Fruit fly (Drosophila melanogaster) whole organism, embryonic: ENCODE measurements around the gene Nak.

ENCODE experiments used
- Aef1 ChIP-seq: fragments of 200-800 bp; sonication (Bioruptor generic); IDR thresholded peaks from 3 replicates; pipeline ENCODE4 v1.3.6; 2022; ENCODE audit warnings: missing biosample characterization, missing genetic modification characterization
- Bdp1 ChIP-seq: fragments of 200-800 bp; sonication (Bioruptor generic); optimal IDR thresholded peaks from 3 replicates; lab custom pipeline; 2016; ENCODE audit warnings: missing biosample characterization, missing genetic modification characterization
- CG10274 ChIP-seq: fragments of 200-800 bp; sonication (Bioruptor generic); optimal IDR thresholded peaks from 3 replicates; lab custom pipeline; 2017; ENCODE audit warnings: missing biosample characterization, mild to moderate bottlenecking, missing genetic modification characterization
- CG10366 ChIP-seq: fragments of 200-800 bp; sonication (Bioruptor generic); IDR thresholded peaks from 2 replicates; pipeline ENCODE4 v1.3.6; 2022; ENCODE audit warnings: missing biosample characterization, missing genetic modification characterization
- CG12155 ChIP-seq: fragments of 200-800 bp; sonication (Bioruptor generic); optimal IDR thresholded peaks from 3 replicates; lab custom pipeline; 2016; ENCODE audit warnings: missing biosample characterization, missing genetic modification characterization
- CG1233 ChIP-seq: fragments of 200-800 bp; sonication (Bioruptor generic); optimal IDR thresholded peaks from 4 replicates; lab custom pipeline; 2018; ENCODE audit warnings: missing biosample characterization, mild to moderate bottlenecking, missing genetic modification characterization
- CG13775 ChIP-seq: fragments of 200-800 bp; sonication (Bioruptor generic); optimal IDR thresholded peaks from 3 replicates; lab custom pipeline; 2017; ENCODE audit warnings: missing biosample characterization, mild to moderate bottlenecking, missing genetic modification characterization
- CG14050 ChIP-seq: fragments of 200-800 bp; sonication (Bioruptor generic); IDR thresholded peaks from 3 replicates; pipeline ENCODE4 v1.3.6; 2022; ENCODE audit warnings: missing biosample characterization, missing genetic modification characterization
- CG14710 ChIP-seq: fragments of 200-800 bp; sonication (Bioruptor generic); optimal IDR thresholded peaks from 3 replicates; lab custom pipeline; 2019; ENCODE audit warnings: missing biosample characterization, mild to moderate bottlenecking, missing genetic modification characterization, moderate library complexity
- CG15269 ChIP-seq: fragments of 200-800 bp; sonication (Bioruptor generic); optimal IDR thresholded peaks from 2 replicates; lab custom pipeline; 2018; ENCODE audit warnings: missing biosample characterization, mild to moderate bottlenecking, missing genetic modification characterization, moderate library complexity
- CG17568 ChIP-seq: fragments of 200-800 bp; sonication (Bioruptor generic); optimal IDR thresholded peaks from 2 replicates; lab custom pipeline; 2018; ENCODE audit warnings: missing biosample characterization, mild to moderate bottlenecking, missing genetic modification characterization, moderate library complexity
- CG2202 ChIP-seq: fragments of 200-800 bp; sonication (Bioruptor generic); optimal IDR thresholded peaks from 2 replicates; lab custom pipeline; 2018; ENCODE audit warnings: missing biosample characterization, mild to moderate bottlenecking, missing genetic modification characterization
- CG3726 ChIP-seq: fragments of 200-800 bp; sonication (Bioruptor generic); IDR thresholded peaks from 3 replicates; pipeline ENCODE4, ENCODE4 v1.3.6; 2022; ENCODE audit warnings: missing biosample characterization, missing genetic modification characterization
- CG43689 ChIP-seq: fragments of 200-800 bp; sonication (Bioruptor generic); IDR thresholded peaks from 2 replicates; pipeline ENCODE4 v1.3.6; 2022; ENCODE audit warnings: missing biosample characterization, missing genetic modification characterization
- CG6175 ChIP-seq: fragments of 200-800 bp; sonication (Bioruptor generic); IDR thresholded peaks from 3 replicates; pipeline ENCODE4 v1.3.6; 2022; ENCODE audit warnings: missing biosample characterization, missing genetic modification characterization
- CG6813 ChIP-seq: fragments of 200-800 bp; sonication (Bioruptor generic); optimal IDR thresholded peaks from 2 replicates; lab custom pipeline; 2017; ENCODE audit warnings: missing biosample characterization, missing genetic modification characterization, mild to moderate bottlenecking, moderate library complexity, missing genetic modification reagents
- CG6854 ChIP-seq: fragments of 200-800 bp; sonication (Bioruptor generic); optimal IDR thresholded peaks from 3 replicates; lab custom pipeline; 2017; ENCODE audit warnings: missing biosample characterization, mild to moderate bottlenecking, missing genetic modification characterization
- CG7271 ChIP-seq: fragments of 200-800 bp; sonication (Bioruptor generic); optimal IDR thresholded peaks from 2 replicates; lab custom pipeline; 2018; ENCODE audit warnings: missing biosample characterization, mild to moderate bottlenecking, missing genetic modification characterization, moderate library complexity
- CG7556 ChIP-seq: fragments of 200-800 bp; sonication (Bioruptor generic); optimal IDR thresholded peaks from 2 replicates; lab custom pipeline; 2017; ENCODE audit warnings: missing biosample characterization, mild to moderate bottlenecking, missing genetic modification characterization
- CG7963 ChIP-seq: fragments of 200-800 bp; sonication (Bioruptor generic); IDR thresholded peaks from 3 replicates; pipeline ENCODE4 v1.3.6; 2022; ENCODE audit warnings: missing biosample characterization, missing genetic modification characterization; ENCODE audit not compliant: partially characterized antibody
- CG8765 ChIP-seq: fragments of 200-800 bp; sonication (Bioruptor generic); IDR thresholded peaks from 2 replicates; pipeline ENCODE4 v1.3.6; 2022; ENCODE audit warnings: missing biosample characterization, missing genetic modification characterization
- CG8924 ChIP-seq: fragments of 200-800 bp; optimal IDR thresholded peaks from 3 replicates; lab custom pipeline; 2019; ENCODE audit warnings: missing biosample characterization, mild to moderate bottlenecking, missing genetic modification characterization, moderate library complexity
- GATAe ChIP-seq: fragments of 200-800 bp; sonication (Bioruptor generic); conservative IDR thresholded peaks from 2 replicates; pipeline ENCODE4 v1.3.6; 2022; ENCODE audit warnings: missing biosample characterization, missing genetic modification characterization
- Gug ChIP-seq: fragments of 200-800 bp; sonication (Bioruptor generic); IDR thresholded peaks from 4 replicates; pipeline ENCODE4 v1.3.6; 2022; ENCODE audit warnings: missing biosample characterization, missing genetic modification characterization
- HLH4C ChIP-seq: fragments of 200-800 bp; sonication (Bioruptor generic); IDR thresholded peaks from 3 replicates; pipeline ENCODE4 v1.3.6; 2022; ENCODE audit warnings: missing biosample characterization, missing genetic modification characterization; ENCODE audit not compliant: partially characterized antibody
- HLHmδ ChIP-seq: fragments of 200-800 bp; sonication (Bioruptor generic); optimal IDR thresholded peaks from 2 replicates; lab custom pipeline; 2018; ENCODE audit warnings: missing biosample characterization, mild to moderate bottlenecking, missing genetic modification characterization, moderate library complexity
- Hr39 ChIP-seq: fragments of >200 bp; optimal IDR thresholded peaks from 2 replicates; lab custom pipeline; 2017
- Hsf ChIP-seq: fragments of 200-800 bp; sonication (Bioruptor generic); optimal IDR thresholded peaks from 3 replicates; lab custom pipeline; 2016; ENCODE audit warnings: missing biosample characterization, missing genetic modification characterization
- Max ChIP-seq: fragments of 200-800 bp; sonication (Bioruptor generic); optimal IDR thresholded peaks from 2 replicates; lab custom pipeline; 2016; ENCODE audit warnings: missing biosample characterization, mild to moderate bottlenecking, missing genetic modification characterization
- Sox100B ChIP-seq: fragments of 200-800 bp; sonication (Bioruptor generic); optimal IDR thresholded peaks from 3 replicates; lab custom pipeline; 2018; ENCODE audit warnings: missing biosample characterization, mild to moderate bottlenecking, missing genetic modification characterization
- Usf ChIP-seq: fragments of 200-800 bp; sonication (Bioruptor generic); optimal IDR thresholded peaks from 2 replicates; lab custom pipeline; 2017; ENCODE audit warnings: missing genotype, missing biosample characterization, missing genetic modification characterization
- Xrp1 ChIP-seq: fragments of 200-800 bp; sonication (Bioruptor generic); IDR thresholded peaks from 2 replicates; pipeline ENCODE4 v1.3.6; 2022; ENCODE audit warnings: missing biosample characterization, missing genetic modification characterization
- ab ChIP-seq: fragments of 200-800 bp; sonication (Bioruptor generic); optimal IDR thresholded peaks from 2 replicates; lab custom pipeline; 2016; ENCODE audit warnings: missing biosample characterization, missing genetic modification characterization
- ap ChIP-seq: fragments of 200-800 bp; sonication (Bioruptor generic); IDR thresholded peaks from 2 replicates; pipeline ENCODE4 v1.3.6; 2022; ENCODE audit warnings: missing biosample characterization, missing genetic modification characterization
- bcd ChIP-seq: fragments of 200-800 bp; sonication (Bioruptor generic); optimal IDR thresholded peaks from 2 replicates; lab custom pipeline; 2017; ENCODE audit warnings: missing biosample characterization, mild to moderate bottlenecking, missing genetic modification characterization
- da ChIP-seq: fragments of 200-800 bp; sonication (Bioruptor generic); optimal IDR thresholded peaks from 2 replicates; lab custom pipeline; 2016; ENCODE audit warnings: missing biosample characterization, missing genetic modification characterization
- dimm ChIP-seq: fragments of 200-800 bp; sonication (Bioruptor generic); IDR thresholded peaks from 2 replicates; pipeline ENCODE4 v1.3.6; 2022; ENCODE audit warnings: missing biosample characterization, missing genetic modification characterization
- dmrt99B ChIP-seq: fragments of 200-800 bp; sonication (Bioruptor generic); optimal IDR thresholded peaks from 2 replicates; lab custom pipeline; 2018; ENCODE audit warnings: missing biosample characterization, mild to moderate bottlenecking, missing genetic modification characterization, moderate library complexity
- en ChIP-seq: fragments of 200-800 bp; sonication (Bioruptor generic); optimal IDR thresholded peaks from 2 replicates; lab custom pipeline; 2016; ENCODE audit warnings: missing biosample characterization, missing genetic modification characterization
- esg ChIP-seq: fragments of 200-800 bp; sonication (Bioruptor generic); conservative IDR thresholded peaks from 2 replicates; pipeline ENCODE4 v1.3.6; 2022; ENCODE audit warnings: missing biosample characterization, missing genetic modification characterization
- fd102C ChIP-seq: fragments of 200-800 bp; sonication (Bioruptor generic); optimal IDR thresholded peaks from 2 replicates; lab custom pipeline; 2018; ENCODE audit warnings: missing biosample characterization, mild to moderate bottlenecking, missing genetic modification characterization, moderate library complexity
- gcm ChIP-seq: fragments of 200-800 bp; sonication (Bioruptor generic); optimal IDR thresholded peaks from 2 replicates; lab custom pipeline; 2019; ENCODE audit warnings: missing biosample characterization, mild to moderate bottlenecking, missing genetic modification characterization, moderate library complexity
- gem ChIP-seq: fragments of 200-800 bp; sonication (Bioruptor generic); optimal IDR thresholded peaks from 2 replicates; lab custom pipeline; 2019; ENCODE audit warnings: missing biosample characterization, mild to moderate bottlenecking, missing genetic modification characterization, moderate library complexity
- h ChIP-seq: fragments of >200 bp; optimal IDR thresholded peaks from 2 replicates; lab custom pipeline; 2017
- jing ChIP-seq: fragments of 200-800 bp; sonication (Bioruptor generic); optimal IDR thresholded peaks from 2 replicates; lab custom pipeline; 2018; ENCODE audit warnings: missing biosample characterization, mild to moderate bottlenecking, missing genetic modification characterization
- klu ChIP-seq: fragments of 200-800 bp; sonication (Bioruptor generic); IDR thresholded peaks from 2 replicates; pipeline ENCODE4 v1.3.6; 2022; ENCODE audit warnings: missing biosample characterization, missing genetic modification characterization
- schlank ChIP-seq: fragments of 200-800 bp; sonication (Bioruptor generic); optimal IDR thresholded peaks from 2 replicates; lab custom pipeline; 2018; ENCODE audit warnings: missing biosample characterization, mild to moderate bottlenecking, missing genetic modification characterization
- tll ChIP-seq, 2 experiments: fragments of 200-800 bp in 1 of 2; fragments of >200 bp in 1 of 2; sonication (Bioruptor generic) in 1 of 2; optimal IDR thresholded peaks; 2 replicates each; lab custom pipeline; 2017 to 2019; ENCODE audit warnings: missing biosample characterization in 2 of 2, missing genetic modification characterization in 2 of 2, mild to moderate bottlenecking in 1 of 2, moderate library complexity in 1 of 2
- tup ChIP-seq: fragments of 200-800 bp; sonication (Bioruptor generic); optimal IDR thresholded peaks from 2 replicates; lab custom pipeline; 2016; ENCODE audit warnings: missing biosample characterization, mild to moderate bottlenecking, missing genetic modification characterization, moderate library complexity
- wor ChIP-seq: fragments of 200-800 bp; sonication (Bioruptor generic); IDR thresholded peaks from 2 replicates; pipeline ENCODE4 v1.3.6; 2022; ENCODE audit warnings: missing biosample characterization, missing genetic modification characterization

The Nak gene

DNA sequence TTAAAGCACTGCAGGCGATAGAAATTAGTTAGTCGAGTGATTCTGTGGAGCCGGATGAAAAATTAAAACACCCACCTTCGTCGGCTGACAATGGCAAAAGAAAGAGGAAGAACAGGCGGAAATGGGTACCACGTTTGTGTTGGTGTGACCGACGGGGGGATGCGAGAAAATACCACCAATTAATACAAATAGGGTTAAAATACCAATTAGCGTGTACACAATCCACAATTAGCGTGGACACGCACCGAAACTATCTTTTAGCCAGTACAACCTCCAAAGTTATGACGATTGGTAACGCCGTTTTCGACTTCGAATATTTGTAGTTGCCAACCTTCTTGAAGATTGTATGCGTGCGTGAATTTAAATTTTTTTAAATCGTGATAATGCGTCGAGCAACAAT, 40.6 kb upstream of the Nak start, which contains the start of gene RpL30 (continued):
- TF ChIP-seq CG13775 (GFP tag; lab: Kevin White, UChicago) = peak; percentile 94
- 0 out of 2 replicates have a peak, but pooled peaks have one; percentile 39 for TF ChIP-seq esg (GFP tag; lab: Robert Waterston, UW)
- TF ChIP-seq CG2202 = peak; percentile 91
- TF ChIP-seq CG8924 (tag; lab: Kevin White, UChicago) = peak; percentile 87
- peak; percentile 50; the same call in 1 of the 2 replicates for TF ChIP-seq dimm (GFP tag; lab: Robert Waterston, UW)
- no peak for TF ChIP-seq tup (GFP tag; lab: Kevin White, UChicago)
- TF ChIP-seq CG6175 (GFP tag; lab: Robert Waterston, UW) = peak; percentile 82; the same call in 2 of the 3 replicates
- TF ChIP-seq CG8765 (GFP tag; lab: Robert Waterston, UW) = peak; percentile 70
- peak; percentile 66 for TF ChIP-seq jing (GFP tag; lab: Kevin White, UChicago)
- TF ChIP-seq CG3726 (GFP tag; lab: Robert Waterston, UW) = peak; percentile 81
- TF ChIP-seq CG12155 = peak; percentile 68
- peak; percentile 96 for TF ChIP-seq CG6813 (GFP tag; lab: Kevin White, UChicago)
- TF ChIP-seq Hr39 (lab: Kevin White, UChicago) = no peak
- TF ChIP-seq dmrt99B (tag; lab: Kevin White, UChicago) = peak; percentile 76
- peak; percentile 20; the same call in 1 of the 3 replicates for TF ChIP-seq HLH4C
- peak; percentile 95 for TF ChIP-seq CG6854
- peak; percentile 82 for TF ChIP-seq CG7556
- TF ChIP-seq gem (tag; lab: Kevin White, UChicago) = peak; percentile 75
- peak in 1 of 2 experiments; percentile 23 for TF ChIP-seq tll (GFP tag; optimal IDR thresholded peaks at IDR 0.05; lab: Kevin White, UChicago)
- TF ChIP-seq Bdp1 (GFP tag; lab: Kevin White, UChicago) = peak; percentile 75
- peak; percentile 55; the same call in 1 of the 2 replicates for TF ChIP-seq CG43689
- TF ChIP-seq h (lab: Kevin White, UChicago) = no peak
- TF ChIP-seq CG10274 = peak; percentile 79
- TF ChIP-seq Usf (GFP tag; lab: Kevin White, UChicago) = peak; percentile 80
- TF ChIP-seq CG14710 (tag; lab: Kevin White, UChicago) = peak; percentile 92
- peak; percentile 75 for TF ChIP-seq Sox100B
- peak; percentile 35 for TF ChIP-seq ab (GFP tag; lab: Kevin White, UChicago)
- TF ChIP-seq gcm = peak; percentile 87
- peak; percentile 11 for TF ChIP-seq Xrp1 (GFP tag; lab: Robert Waterston, UW)
- TF ChIP-seq GATAe (GFP tag; lab: Robert Waterston, UW) = peak; percentile 68; the same call in 1 of the 2 replicates
- TF ChIP-seq CG7271 = peak; percentile 95
- peak; percentile 94 for TF ChIP-seq bcd
- peak; percentile 95 for TF ChIP-seq Max
- TF ChIP-seq CG1233 (GFP tag; lab: Kevin White, UChicago) = peak; percentile 93
- peak; percentile 79 for TF ChIP-seq CG15269 (tag; lab: Kevin White, UChicago)
- TF ChIP-seq Hsf (GFP tag; lab: Kevin White, UChicago) = peak; percentile 88
- peak; percentile 91 for TF ChIP-seq CG17568 (GFP tag; lab: Kevin White, UChicago)
- TF ChIP-seq ap (GFP tag; lab: Robert Waterston, UW) = peak; percentile 61; the same call in 1 of the 2 replicates
- 0 out of 3 replicates have a peak, but pooled peaks have one; percentile 13 for TF ChIP-seq CG7963
- peak; percentile 88 for TF ChIP-seq da (GFP tag; lab: Kevin White, UChicago)
- TF ChIP-seq Aef1 (GFP tag; lab: Robert Waterston, UW) = peak; percentile 60
- TF ChIP-seq CG14050 = peak; percentile 82
- peak; percentile 84 for TF ChIP-seq en (GFP tag; lab: Kevin White, UChicago)
- TF ChIP-seq CG10366 (GFP tag; lab: Robert Waterston, UW) = peak; percentile 75
- peak; percentile 92 for TF ChIP-seq schlank (tag; lab: Kevin White, UChicago)
- no peak; the same call in 1 of the 2 replicates for TF ChIP-seq klu (GFP tag; lab: Robert Waterston, UW)
- TF ChIP-seq Gug (GFP tag; lab: Robert Waterston, UW) = peak; percentile 49; the same call in 3 of the 4 replicates
- peak; percentile 43 for TF ChIP-seq wor (GFP tag; lab: Robert Waterston, UW)
- peak; percentile 89 for TF ChIP-seq fd102C (GFP tag; lab: Kevin White, UChicago)
- TF ChIP-seq HLHmδ (GFP tag; lab: Kevin White, UChicago) = peak; percentile 99
